Worm (Caenorhabditis elegans): ENCODE measurements around the gene C39B10.5.

DNA sequence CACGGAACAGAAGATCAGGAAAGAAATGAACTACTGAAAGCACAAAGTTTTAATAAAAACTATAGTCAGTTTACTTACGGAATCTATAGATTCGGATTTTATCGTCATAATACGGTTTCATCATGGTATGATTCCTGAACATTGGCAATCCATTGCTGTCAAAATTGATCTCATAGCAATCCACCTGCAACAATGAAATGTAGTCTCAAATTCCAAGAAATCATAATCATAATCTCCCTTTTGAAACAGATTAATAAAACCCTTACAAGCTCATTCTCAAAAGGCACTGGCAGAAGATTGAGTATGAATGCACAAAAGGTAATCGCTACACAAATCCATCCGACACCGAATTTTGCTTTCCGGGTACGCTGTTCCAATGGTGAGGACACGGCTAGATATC is 15.2 kb downstream of the C39B10.5 start:
- TF ChIP-seq W03F9.2 (tag; optimal IDR thresholded peaks at IDR 0.05) (no peak), dao-5 (tag; optimal IDR thresholded peaks at IDR 0.05) (no peak), him-1 (tag; optimal IDR thresholded peaks at IDR 0.05) (no peak)
